Worm (Caenorhabditis elegans) whole organism, midembryonic: ENCODE results near the gene T27A10.2.

ENCODE experiments used
- T22C8.4 ChIP-seq: fragments of 200-800 bp; sonication (Bioruptor generic); IDR thresholded peaks from 2 replicates; pipeline ENCODE4 v1.3.6; 2022; ENCODE audit warnings: missing genetic modification characterization, missing compliant biosample characterization
- cog-1 ChIP-seq: sonication (generic microtip); optimal IDR thresholded peaks from 2 replicates; lab custom pipeline; 2016; ENCODE audit warnings: missing genetic modification characterization, missing compliant biosample characterization
- flt-1 ChIP-seq: fragments of 200-800 bp; sonication (Bioruptor generic); IDR thresholded peaks from 2 replicates; pipeline ENCODE4 v1.3.6; 2022; ENCODE audit warnings: missing genetic modification characterization, missing compliant biosample characterization
- med-1 ChIP-seq: sonication (generic microtip); optimal IDR thresholded peaks from 2 replicates; lab custom pipeline; 2017; ENCODE audit warnings: missing genetic modification characterization, mild to moderate bottlenecking, missing compliant biosample characterization, antibody characterized with exemption, missing genetic modification reagents; ENCODE audit not compliant: insufficient read depth
- ref-1 ChIP-seq: fragments of 200-800 bp; sonication (Bioruptor generic); conservative IDR thresholded peaks from 2 replicates; pipeline ENCODE4 v1.3.6; 2022; ENCODE audit warnings: missing genetic modification reagents, missing genetic modification characterization, missing compliant biosample characterization
- tab-1 ChIP-seq: fragments of 200-800 bp; sonication (Bioruptor generic); IDR thresholded peaks from 2 replicates; pipeline ENCODE4 v1.3.6; 2022; ENCODE audit warnings: missing genetic modification characterization, missing compliant biosample characterization
- ztf-23 ChIP-seq: fragments of 200-800 bp; sonication (Bioruptor generic); IDR thresholded peaks from 2 replicates; pipeline ENCODE4 v1.3.6; 2022; ENCODE audit warnings: missing genetic modification reagents, missing genetic modification characterization, missing compliant biosample characterization

ce11 chrX:3601531-3601930, 15.8 kb downstream of the T27A10.2 start, which contains the start of gene C18B2.3:
- no peak for TF ChIP-seq T22C8.4 (GFP tag; lab: Robert Waterston, UW)
- TF ChIP-seq med-1 (GFP tag; lab: Kevin White, UChicago), result no peak
- no peak for TF ChIP-seq ztf-23 (GFP tag; lab: Robert Waterston, UW)
- TF ChIP-seq flt-1 (GFP tag; lab: Robert Waterston, UW), result no peak
- no peak for TF ChIP-seq ref-1 (GFP tag; lab: Robert Waterston, UW)
- no peak for TF ChIP-seq tab-1 (GFP tag; lab: Robert Waterston, UW)
- TF ChIP-seq cog-1, result no peak
